Worm (Caenorhabditis elegans) whole organism, L2 larva: ENCODE results near the gene ZK1098.3.

Experiments
- C34F6.9 ChIP-seq: fragments of 150-350 bp; optimal IDR thresholded peaks from 2 replicates; lab custom pipeline; 2014; ENCODE audit warnings: missing biosample characterization, missing genetic modification characterization
- Y55F3AM.14 ChIP-seq: fragments of 200-800 bp; sonication (Bioruptor generic); optimal IDR thresholded peaks from 2 replicates; lab custom pipeline; 2018; ENCODE audit warnings: mild to moderate bottlenecking, missing genetic modification characterization, missing compliant biosample characterization
- ZK546.5 ChIP-seq: sonication (generic microtip); optimal IDR thresholded peaks from 2 replicates; lab custom pipeline; 2017; ENCODE audit warnings: missing biosample characterization, missing genetic modification characterization
- blmp-1 ChIP-seq: sonication (generic microtip); optimal IDR thresholded peaks from 2 replicates; lab custom pipeline; 2017; ENCODE audit warnings: missing genetic modification characterization, mild to moderate bottlenecking, missing compliant biosample characterization, antibody characterized with exemption, moderate library complexity; ENCODE audit not compliant: insufficient read depth
- ceh-16 ChIP-seq: fragments of 150-350 bp; optimal IDR thresholded peaks from 2 replicates; lab custom pipeline; 2014; ENCODE audit warnings: missing biosample characterization, missing genetic modification characterization
- crh-2 ChIP-seq: sonication (generic microtip); optimal IDR thresholded peaks from 2 replicates; lab custom pipeline; 2017; ENCODE audit warnings: missing biosample characterization, missing genetic modification characterization
- dmd-4 ChIP-seq: sonication (generic microtip); optimal IDR thresholded peaks from 2 replicates; lab custom pipeline; 2017; ENCODE audit warnings: missing biosample characterization, missing genetic modification characterization
- egl-27 ChIP-seq: sonication (generic microtip); optimal IDR thresholded peaks from 3 replicates; lab custom pipeline; 2017; ENCODE audit warnings: missing biosample characterization, missing genetic modification reagents, missing genetic modification characterization
- elt-1 ChIP-seq: fragments of 150-350 bp; optimal IDR thresholded peaks from 2 replicates; lab custom pipeline; 2014; ENCODE audit warnings: missing biosample characterization, missing genetic modification characterization
- elt-3 ChIP-seq: sonication (generic microtip); optimal IDR thresholded peaks from 2 replicates; lab custom pipeline; 2017; ENCODE audit warnings: missing biosample characterization, missing genetic modification characterization
- fos-1 ChIP-seq: fragments of 150-350 bp; optimal IDR thresholded peaks from 2 replicates; lab custom pipeline; 2014; ENCODE audit warnings: missing biosample characterization, missing genetic modification characterization
- gmeb-1 ChIP-seq: fragments of 150-350 bp; optimal IDR thresholded peaks from 2 replicates; lab custom pipeline; 2014; ENCODE audit warnings: missing biosample characterization, missing genetic modification characterization
- lin-11 ChIP-seq: fragments of 150-350 bp; sonication (generic microtip); optimal IDR thresholded peaks from 2 replicates; lab custom pipeline; 2014; ENCODE audit warnings: missing biosample characterization, missing genetic modification characterization, inconsistent platforms, mixed read lengths
- lin-13 ChIP-seq: fragments of 150-350 bp; optimal IDR thresholded peaks from 2 replicates; lab custom pipeline; 2014; ENCODE audit warnings: missing biosample characterization, missing genetic modification reagents, missing genetic modification characterization
- lin-39 ChIP-seq: fragments of 150-350 bp; optimal IDR thresholded peaks from 2 replicates; lab custom pipeline; 2014; ENCODE audit warnings: missing biosample characterization, missing genetic modification reagents, missing genetic modification characterization
- lsy-2 ChIP-seq, 2 experiments: fragments of 150-350 bp in 1 of 2; sonication (generic microtip) in 1 of 2; optimal IDR thresholded peaks; 2 replicates each; lab custom pipeline; 2014 to 2017; ENCODE audit warnings: missing biosample characterization in 2 of 2, missing genetic modification characterization in 2 of 2
- mbf-1 ChIP-seq: sonication (generic microtip); optimal IDR thresholded peaks from 2 replicates; lab custom pipeline; 2017; ENCODE audit warnings: missing biosample characterization, missing genetic modification characterization
- mdl-1 ChIP-seq, 2 experiments: fragments of 150-350 bp in 1 of 2; sonication (generic microtip) in 1 of 2; optimal IDR thresholded peaks; 2 replicates each; lab custom pipeline; 2017; ENCODE audit warnings: missing biosample characterization in 2 of 2, missing genetic modification characterization in 2 of 2
- nhr-10 ChIP-seq: sonication (generic microtip); optimal IDR thresholded peaks from 2 replicates; lab custom pipeline; 2017; ENCODE audit warnings: missing biosample characterization, missing genetic modification characterization
- nhr-12 ChIP-seq: fragments of 150-350 bp; optimal IDR thresholded peaks from 2 replicates; lab custom pipeline; 2014; ENCODE audit warnings: missing biosample characterization, missing genetic modification characterization
- nhr-129 ChIP-seq: fragments of 150-350 bp; optimal IDR thresholded peaks from 2 replicates; lab custom pipeline; 2014; ENCODE audit warnings: missing biosample characterization, missing genetic modification characterization
- nhr-23 ChIP-seq: fragments of 150-350 bp; optimal IDR thresholded peaks from 2 replicates; lab custom pipeline; 2014; ENCODE audit warnings: missing biosample characterization, missing genetic modification reagents, missing genetic modification characterization
- nhr-237 ChIP-seq: fragments of 150-350 bp; optimal IDR thresholded peaks from 2 replicates; lab custom pipeline; 2014; ENCODE audit warnings: missing biosample characterization, missing genetic modification characterization
- nhr-6 ChIP-seq: fragments of 150-350 bp; optimal IDR thresholded peaks from 2 replicates; lab custom pipeline; 2014; ENCODE audit warnings: missing biosample characterization, missing genetic modification characterization
- nhr-77 ChIP-seq: fragments of 150-350 bp; optimal IDR thresholded peaks from 2 replicates; lab custom pipeline; 2014; ENCODE audit warnings: missing biosample characterization, missing genetic modification characterization
- peb-1 ChIP-seq: fragments of 150-350 bp; optimal IDR thresholded peaks from 2 replicates; lab custom pipeline; 2014; ENCODE audit warnings: missing biosample characterization, missing genetic modification characterization
- sma-3 ChIP-seq: sonication (generic microtip); optimal IDR thresholded peaks from 2 replicates; lab custom pipeline; 2016; ENCODE audit warnings: missing genetic modification reagents, missing genetic modification characterization, missing compliant biosample characterization
- snpc-4 ChIP-seq: fragments of 150-350 bp; optimal IDR thresholded peaks from 2 replicates; lab custom pipeline; 2014; ENCODE audit warnings: missing biosample characterization, missing genetic modification characterization
- unc-39 ChIP-seq: fragments of 150-350 bp; optimal IDR thresholded peaks from 2 replicates; lab custom pipeline; 2014; ENCODE audit warnings: missing biosample characterization, missing genetic modification characterization
- unc-55 ChIP-seq: fragments of 150-350 bp; sonication (generic microtip); optimal IDR thresholded peaks from 3 replicates; lab custom pipeline; 2014; ENCODE audit warnings: missing biosample characterization, missing genetic modification reagents, missing genetic modification characterization
- zag-1 ChIP-seq: fragments of 150-350 bp; optimal IDR thresholded peaks from 2 replicates; lab custom pipeline; 2014; ENCODE audit warnings: missing biosample characterization, missing genetic modification characterization
- ztf-1 ChIP-seq: fragments of 200-800 bp; sonication (Bioruptor generic); conservative IDR thresholded peaks from 2 replicates; pipeline ENCODE4 v1.3.6; 2022; ENCODE audit warnings: missing genetic modification characterization, missing compliant biosample characterization
- ztf-11 ChIP-seq: sonication (generic microtip); optimal IDR thresholded peaks from 2 replicates; lab custom pipeline; 2017; ENCODE audit warnings: missing biosample characterization, missing genetic modification characterization
- ztf-4 ChIP-seq: fragments of 150-350 bp; optimal IDR thresholded peaks from 2 replicates; lab custom pipeline; 2014; ENCODE audit warnings: missing biosample characterization, missing genetic modification characterization

Gene ZK1098.3

DNA sequence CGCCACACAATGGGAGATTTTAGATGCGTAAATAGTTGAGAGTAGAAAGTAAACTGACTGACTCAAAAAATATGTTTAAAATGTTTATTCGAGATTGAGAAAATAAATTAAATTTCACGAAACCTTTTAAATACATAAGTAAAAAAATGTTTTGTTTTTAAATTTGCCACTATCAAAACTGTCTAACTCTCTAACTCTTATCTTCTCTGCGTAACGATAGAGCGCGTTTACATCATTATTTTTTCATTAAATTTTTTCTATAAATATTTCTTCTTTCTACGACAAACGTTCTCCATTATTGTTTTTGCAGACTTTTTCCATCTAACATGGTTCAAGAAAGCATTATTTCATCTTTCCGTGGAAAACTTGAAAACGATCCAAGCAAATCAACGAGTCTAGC, 4.3 kb upstream of the ZK1098.3 start, which contains the start of gene eif-2Balpha:
Gene eif-2Balpha, plus strand, starts transcription at position 304 of the 400 bp plus-strand sequence.
- peak; percentile 89 for TF ChIP-seq unc-55
- peak; percentile 83 for TF ChIP-seq C34F6.9 (tag; lab: Kevin White, UChicago)
- TF ChIP-seq peb-1 (tag; lab: Kevin White, UChicago): no peak
- TF ChIP-seq gmeb-1 (tag; lab: Kevin White, UChicago): peak; percentile 51
- peak; percentile 32 to 83 for TF ChIP-seq lsy-2 (tag; optimal IDR thresholded peaks at IDR 0.05; lab: Kevin White, UChicago)
- TF ChIP-seq crh-2: peak; percentile 16

DNA sequence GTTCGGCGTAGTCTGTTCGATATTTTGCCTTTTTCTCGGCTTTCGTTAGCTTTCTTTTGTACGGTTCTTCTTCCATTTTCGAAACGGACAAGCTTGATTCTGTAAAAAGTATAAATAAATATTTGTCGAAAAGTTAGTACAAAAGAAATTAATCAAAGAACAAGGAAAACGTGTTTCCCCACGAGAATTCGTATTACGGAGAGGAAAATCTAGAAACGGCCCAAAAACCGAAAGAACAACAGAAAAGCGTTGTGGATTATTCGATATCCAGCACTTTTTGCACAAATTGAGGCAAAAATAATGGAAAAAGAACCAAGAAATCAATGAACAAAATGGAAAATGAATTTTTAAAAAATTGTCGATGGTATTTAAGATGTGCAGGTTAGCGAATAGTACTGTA, 3.8 kb upstream of the ZK1098.3 start, which contains the start of gene mut-7:
Gene mut-7, minus strand, starts transcription at position 101 of the 400 bp plus-strand sequence.
- TF ChIP-seq nhr-23 (tag; lab: Kevin White, UChicago): no peak
- TF ChIP-seq zag-1 (tag; lab: Kevin White, UChicago): no peak
- no peak for TF ChIP-seq elt-1 (tag; lab: Kevin White, UChicago)
- no peak for TF ChIP-seq C34F6.9 (tag; lab: Kevin White, UChicago)
- TF ChIP-seq unc-39 (tag; lab: Kevin White, UChicago): no peak
- no peak for TF ChIP-seq snpc-4 (tag; lab: Kevin White, UChicago)
- TF ChIP-seq lin-39: no peak
- TF ChIP-seq mdl-1 (tag; optimal IDR thresholded peaks at IDR 0.05; lab: Kevin White, UChicago): no peak
- TF ChIP-seq egl-27 (tag; lab: Kevin White, UChicago): no peak
- TF ChIP-seq nhr-6 (tag; lab: Kevin White, UChicago): no peak
- no peak for TF ChIP-seq nhr-129 (tag; lab: Kevin White, UChicago)
- TF ChIP-seq ztf-4 (tag; lab: Kevin White, UChicago): no peak
- TF ChIP-seq lin-11 (tag; lab: Kevin White, UChicago): no peak
- no peak for TF ChIP-seq fos-1 (tag; lab: Kevin White, UChicago)
- no peak for TF ChIP-seq nhr-12 (tag; lab: Kevin White, UChicago)
- TF ChIP-seq ZK546.5: no peak

DNA sequence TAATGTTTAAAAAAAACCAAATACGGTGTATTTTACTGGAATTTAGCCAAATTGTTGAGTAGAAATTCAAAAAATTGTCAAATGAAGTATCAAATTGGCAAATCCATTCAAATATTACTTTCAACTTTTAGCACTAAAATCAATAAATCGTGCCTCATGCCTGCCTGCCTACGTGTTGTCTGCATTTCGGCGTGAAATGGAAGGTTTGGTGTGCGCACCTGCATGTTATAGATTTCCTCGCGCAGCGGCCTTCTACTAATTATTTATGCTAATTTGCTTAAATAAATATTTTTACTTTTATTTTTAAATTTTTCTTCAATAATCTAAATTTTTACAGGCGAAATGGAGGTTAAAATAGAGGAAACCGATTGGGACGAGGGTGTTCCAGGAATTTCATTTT, 9.7 kb downstream of the ZK1098.3 start, which contains the start of gene ZK1098.2:
Gene ZK1098.2, plus strand, starts transcription at position 336 of the 400 bp plus-strand sequence.
- TF ChIP-seq unc-55 (peak; percentile 31), nhr-129 (tag; lab: Kevin White, UChicago) (no peak), elt-1 (tag; lab: Kevin White, UChicago) (no peak), crh-2 (peak; percentile 60), C34F6.9 (tag; lab: Kevin White, UChicago) (peak; percentile 48), lsy-2 (tag; optimal IDR thresholded peaks at IDR 0.05; lab: Kevin White, UChicago) (peak in 1 of 2 experiments; percentile 56)

DNA sequence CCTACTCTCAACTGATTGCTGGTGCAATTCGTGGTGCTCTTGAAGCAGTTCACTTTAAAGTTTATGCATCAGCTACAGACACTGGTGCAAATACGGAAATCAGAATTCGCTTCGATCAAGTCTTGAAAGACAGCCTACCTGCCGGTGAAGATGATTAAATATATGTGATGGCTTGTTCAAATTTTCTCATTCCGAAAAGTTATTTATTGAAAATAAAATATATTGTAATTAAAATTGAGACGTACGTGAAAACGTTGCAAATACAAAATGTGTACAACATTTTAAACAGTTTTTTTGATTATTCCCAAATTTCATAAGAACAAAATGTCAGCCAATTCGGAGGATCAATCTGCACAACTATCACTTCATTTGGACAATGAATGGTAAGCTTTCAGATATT, 11.7 kb downstream of the ZK1098.3 start, which contains the start of gene ZK1098.6:
Gene ZK1098.6, plus strand, starts transcription at position 301 of the 400 bp plus-strand sequence.
- TF ChIP-seq nhr-6 (tag; lab: Kevin White, UChicago) (no peak), ceh-16 (no peak), nhr-12 (tag; lab: Kevin White, UChicago) (no peak), dmd-4 (tag; lab: Kevin White, UChicago) (no peak), nhr-23 (tag; lab: Kevin White, UChicago) (no peak), ztf-11 (tag; lab: Kevin White, UChicago) (no peak), elt-3 (tag; lab: Kevin White, UChicago) (no peak)

DNA sequence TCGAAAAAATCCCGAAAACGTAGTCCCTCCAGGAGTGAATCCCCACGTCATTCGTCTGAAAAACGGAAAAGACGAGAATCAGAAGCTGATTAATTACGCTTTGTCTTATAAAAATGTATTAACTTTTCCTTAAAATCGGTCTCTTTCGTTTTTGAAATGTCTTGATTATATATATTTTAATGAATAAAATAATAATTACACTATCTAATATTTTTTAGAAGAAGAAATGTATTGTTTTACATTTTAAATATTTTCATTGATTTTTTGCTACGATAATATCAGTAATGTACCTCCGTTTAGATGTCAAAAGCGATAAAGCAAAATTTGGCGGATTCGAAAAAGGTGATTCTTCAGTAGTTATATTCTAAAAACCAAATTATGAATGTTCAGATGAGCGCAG, 13.3 kb downstream of the ZK1098.3 start, which contains the start of gene trpp-3:
Gene trpp-3, plus strand, starts transcription at position 301 of the 400 bp plus-strand sequence.
- TF ChIP-seq lin-13 (GFP tag; lab: Kevin White, UChicago) (no peak), ztf-1 (no peak), nhr-77 (tag; lab: Kevin White, UChicago) (no peak), gmeb-1 (tag; lab: Kevin White, UChicago) (no peak), mbf-1 (tag; lab: Kevin White, UChicago) (no peak), sma-3 (GFP tag; lab: Kevin White, UChicago) (no peak), Y55F3AM.14 (GFP tag; lab: Kevin White, UChicago) (no peak), blmp-1 (tag; lab: Kevin White, UChicago) (no peak), nhr-10 (no peak), nhr-237 (tag; lab: Kevin White, UChicago) (no peak), lsy-2 (tag; optimal IDR thresholded peaks at IDR 0.05; lab: Kevin White, UChicago) (no peak)
- TF ChIP-seq, all 48 proteins: peak for 0
